Fruit fly (Drosophila melanogaster): ENCODE data around the gene Hsp23.

Hsp23 gene

dm6 chr3L:9422636-9423419 lies 41.1 kb downstream of the Hsp23 start, which contains the start of gene aay (continued):
- no peak for TF ChIP-seq Doc3 (GFP tag; IDR thresholded peaks at IDR 0.05; ENCODE audit: partially characterized antibody)
- peak; percentile 93 for TF ChIP-seq Lim3 (GFP tag; IDR thresholded peaks at IDR 0.05)
- TF ChIP-seq h (optimal IDR thresholded peaks at IDR 0.05), result no peak
- peak; percentile 98 for TF ChIP-seq CG1602 (GFP tag; optimal IDR thresholded peaks at IDR 0.05)
- TF ChIP-seq jigr1 (GFP tag; IDR thresholded peaks at IDR 0.05), result peak; percentile 95
- TF ChIP-seq HLH3B (GFP tag; IDR thresholded peaks at IDR 0.05), result peak; percentile 98
- TF ChIP-seq CG18599 (GFP tag; optimal IDR thresholded peaks at IDR 0.05), result peak; percentile 99
- TF ChIP-seq CG3726 (GFP tag; IDR thresholded peaks at IDR 0.05), result peak; percentile 98
- peak; percentile 99 for TF ChIP-seq Fer1 (GFP tag; optimal IDR thresholded peaks at IDR 0.05)
- peak; percentile 99 for TF ChIP-seq CG18476 (GFP tag; optimal IDR thresholded peaks at IDR 0.05)
- peak; percentile 98 for TF ChIP-seq Meics (GFP tag; optimal IDR thresholded peaks at IDR 0.05)
- TF ChIP-seq CG10321 (GFP tag; IDR thresholded peaks at IDR 0.05), result peak; percentile 86
- peak; percentile 92 for TF ChIP-seq Jarid2 (GFP tag; optimal IDR thresholded peaks at IDR 0.05)
- peak; percentile 97 for TF ChIP-seq wor (GFP tag; IDR thresholded peaks at IDR 0.05)
- TF ChIP-seq NC2β (GFP tag; optimal IDR thresholded peaks at IDR 0.05), result peak; percentile 96
- TF ChIP-seq CG8388 (GFP tag; optimal IDR thresholded peaks at IDR 0.05), result peak; percentile 99
- TF ChIP-seq cato (GFP tag; optimal IDR thresholded peaks at IDR 0.05; ENCODE audit: borderline replicate concordance), result peak; percentile 97
- TF ChIP-seq CG11723 (GFP tag; optimal IDR thresholded peaks at IDR 0.05), result peak; percentile 97
- TF ChIP-seq cg (GFP tag; optimal IDR thresholded peaks at IDR 0.05), result peak; percentile 84
- TF ChIP-seq ro (GFP tag; IDR thresholded peaks at IDR 0.05), result peak; percentile 96
- TF ChIP-seq CG15479 (GFP tag; optimal IDR thresholded peaks at IDR 0.05), result peak; percentile 71
- peak; percentile 76 for TF ChIP-seq Sry-β (GFP tag; optimal IDR thresholded peaks at IDR 0.05)
- TF ChIP-seq pros (GFP tag; optimal IDR thresholded peaks at IDR 0.05), result peak; percentile 87
- peak; percentile 99 for TF ChIP-seq nmo (GFP tag; optimal IDR thresholded peaks at IDR 0.05)
- TF ChIP-seq CG10654 (GFP tag; optimal IDR thresholded peaks at IDR 0.05), result peak; percentile 98
- peak in 1 of 3 experiments; percentile 99 for TF ChIP-seq Stat92E (GFP tag; optimal IDR thresholded peaks at IDR 0.05)
- TF ChIP-seq CG10543 (GFP tag; optimal IDR thresholded peaks at IDR 0.05), result peak; percentile 97
- TF ChIP-seq trh (GFP tag; optimal IDR thresholded peaks at IDR 0.05), result peak; percentile 97
- TF ChIP-seq pum (GFP tag; optimal IDR thresholded peaks at IDR 0.05), result peak; percentile 96
- peak; percentile 93 to 99 for TF ChIP-seq bsh (GFP tag; optimal IDR thresholded peaks at IDR 0.05)
- TF ChIP-seq Adf1 (GFP tag; IDR thresholded peaks at IDR 0.05), result peak; percentile 87
- no peak for TF ChIP-seq usp (GFP tag; optimal IDR thresholded peaks at IDR 0.05)
- TF ChIP-seq CG12104 (GFP tag; optimal IDR thresholded peaks at IDR 0.05), result peak; percentile 98
- TF ChIP-seq ken (GFP tag; IDR thresholded peaks at IDR 0.05), result peak; percentile 97
- peak; percentile 97 for TF ChIP-seq tio (GFP tag; optimal IDR thresholded peaks at IDR 0.05)
- peak; percentile 99 for TF ChIP-seq phol (tag; optimal IDR thresholded peaks at IDR 0.05)
- no peak for TF ChIP-seq Scr (GFP tag; IDR thresholded peaks at IDR 0.05; ENCODE audit: partially characterized antibody)
- TF ChIP-seq ind (GFP tag; optimal IDR thresholded peaks at IDR 0.05), result peak; percentile 99
- TF ChIP-seq HLH54F (GFP tag; optimal IDR thresholded peaks at IDR 0.05), result peak; percentile 98
- peak; percentile 87 for TF ChIP-seq ash1 (GFP tag; optimal IDR thresholded peaks at IDR 0.05)
- peak; percentile 98 for TF ChIP-seq CG15601 (tag; optimal IDR thresholded peaks at IDR 0.05)
- peak; percentile 94 for TF ChIP-seq Doc2 (GFP tag; IDR thresholded peaks at IDR 0.05)
- no peak for TF ChIP-seq Lpt (GFP tag; optimal IDR thresholded peaks at IDR 0.05)
- peak; percentile 99 for TF ChIP-seq CG4854 (GFP tag; optimal IDR thresholded peaks at IDR 0.05)
- TF ChIP-seq CG13894 (tag; optimal IDR thresholded peaks at IDR 0.05), result peak; percentile 97
- TF ChIP-seq CG8478 (optimal IDR thresholded peaks at IDR 0.05), result no peak
- no peak for TF ChIP-seq tna (GFP tag; IDR thresholded peaks at IDR 0.05; ENCODE audit: partially characterized antibody)
- TF ChIP-seq ttk (GFP tag; IDR thresholded peaks at IDR 0.05), result peak; percentile 98
- TF ChIP-seq CG4404 (GFP tag; IDR thresholded peaks at IDR 0.05), result peak; percentile 98

Data from whole organism, embryonic.